Fruit fly (Drosophila melanogaster) whole organism, prepupa: Measurements from ENCODE around the gene fog.
"Not testable (repeated sequence)": the region's sequence is repeated elsewhere in the genome, so short reads cannot be mapped to it uniquely, and the experiment has no call there.

Source experiments
- CG32006 ChIP-seq: fragments of 200-800 bp; sonication (Bioruptor generic); optimal IDR thresholded peaks from 3 replicates; lab custom pipeline; 2017; ENCODE audit warnings: missing biosample characterization, mild to moderate bottlenecking, missing genetic modification characterization
- CG6163 ChIP-seq: fragments of 200-800 bp; sonication (Bioruptor generic); IDR thresholded peaks from 3 replicates; pipeline ENCODE4 v1.3.6; 2022; ENCODE audit warnings: missing biosample characterization, missing genetic modification characterization
- Eip93F ChIP-seq: fragments of 200-800 bp; sonication (Bioruptor generic); optimal IDR thresholded peaks from 2 replicates; lab custom pipeline; 2016; ENCODE audit warnings: missing biosample characterization, mild to moderate bottlenecking, missing genetic modification characterization
- Ets21C ChIP-seq: fragments of 200-800 bp; sonication (Bioruptor generic); optimal IDR thresholded peaks from 3 replicates; lab custom pipeline; 2016; ENCODE audit warnings: missing biosample characterization, missing genetic modification characterization
- dsx ChIP-seq: fragments of 200-800 bp; optimal IDR thresholded peaks from 3 replicates; lab custom pipeline; 2019; ENCODE audit warnings: missing biosample characterization, mild to moderate bottlenecking, missing genetic modification characterization, moderate library complexity; ENCODE audit not compliant: poor library complexity, severe bottlenecking
- esn ChIP-seq: fragments of 200-800 bp; sonication (Bioruptor generic); optimal IDR thresholded peaks from 2 replicates; lab custom pipeline; 2016; ENCODE audit warnings: missing biosample characterization, mild to moderate bottlenecking, missing genetic modification characterization, moderate library complexity
- fkh ChIP-seq: fragments of 200-800 bp; sonication (Bioruptor generic); optimal IDR thresholded peaks from 3 replicates; lab custom pipeline; 2017; ENCODE audit warnings: missing biosample characterization, mild to moderate bottlenecking, missing genetic modification characterization, moderate library complexity
- svp ChIP-seq: fragments of 200-800 bp; sonication (Bioruptor generic); peaks from one replicate; lab custom pipeline; 2016; ENCODE audit warnings: missing biosample characterization, missing genetic modification characterization

fog gene

DNA sequence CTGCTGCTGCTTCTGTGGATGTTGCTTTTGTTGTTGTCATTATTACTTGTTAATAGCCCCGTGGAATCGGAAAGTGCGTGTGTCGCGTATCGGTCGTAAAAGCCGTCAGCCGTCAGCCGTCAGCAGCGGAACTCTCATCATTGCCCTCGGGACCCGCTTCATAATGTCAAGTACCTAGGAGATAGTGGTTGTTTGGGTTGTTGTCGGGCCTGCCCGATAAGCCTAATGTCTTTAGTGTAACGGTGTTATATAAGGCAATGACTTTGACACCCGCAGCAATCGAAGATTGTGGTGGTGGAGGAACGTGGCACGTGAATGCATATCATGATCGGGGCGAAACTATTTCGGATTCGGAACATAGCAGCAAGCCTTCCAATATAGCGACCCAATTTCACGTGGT lies 24.5 kb downstream of the fog start:
- TF ChIP-seq Eip93F (GFP tag; lab: Kevin White, UChicago) (no peak), svp (GFP tag; lab: Kevin White, UChicago) (peak; percentile 14)

DNA sequence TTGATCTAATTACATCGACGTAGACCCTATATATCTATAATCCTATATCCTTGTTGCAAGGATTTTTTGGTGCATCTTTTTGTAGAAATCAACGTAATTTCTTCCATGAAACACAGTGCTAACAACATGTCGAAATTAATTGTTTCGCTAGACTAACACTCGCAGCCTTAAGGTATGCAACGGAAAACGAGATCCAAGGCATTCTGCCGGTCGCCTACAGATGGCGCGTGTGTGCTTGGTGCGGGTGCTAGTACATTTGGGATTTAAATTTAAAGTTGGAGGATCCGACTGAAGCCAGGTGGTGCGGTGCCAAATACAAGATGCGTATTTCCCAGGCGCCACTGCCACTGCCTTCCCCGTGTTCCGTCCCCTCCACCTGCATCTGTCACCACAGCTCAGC lies 30.3 kb downstream of the fog start:
- TF ChIP-seq fkh (GFP tag; lab: Kevin White, UChicago) (no peak), svp (GFP tag; lab: Kevin White, UChicago) (peak; percentile 94), CG6163 (GFP tag; lab: Robert Waterston, UW) (0 out of 3 replicates have a peak, but pooled peaks have one; percentile 14)

DNA sequence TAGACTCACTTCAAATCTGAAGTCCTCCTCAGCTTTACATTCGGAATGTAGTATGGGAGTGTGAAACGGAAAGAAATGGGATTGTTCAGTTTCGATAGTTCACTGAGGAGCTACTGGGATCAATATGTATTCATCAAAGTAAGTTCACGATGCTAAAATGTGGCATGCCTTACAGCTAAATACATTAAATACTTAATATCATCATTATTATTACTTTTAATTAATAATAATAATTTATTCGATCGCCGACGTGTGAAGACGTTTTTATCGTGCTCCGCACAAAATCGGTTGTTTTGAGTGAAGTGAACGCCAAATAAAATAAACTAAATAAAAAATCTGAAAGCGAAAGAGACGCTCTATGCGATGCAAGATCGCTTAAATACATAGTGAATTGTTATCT lies 43.2 kb downstream of the fog start, which contains the start of gene CG12446:
Gene CG12446 (minus strand): TSS at position 101 of the 400 bp plus-strand sequence.
- not testable (repeated sequence) for TF ChIP-seq esn, CG32006, dsx (GFP tag; lab: Kevin White, UChicago)

DNA sequence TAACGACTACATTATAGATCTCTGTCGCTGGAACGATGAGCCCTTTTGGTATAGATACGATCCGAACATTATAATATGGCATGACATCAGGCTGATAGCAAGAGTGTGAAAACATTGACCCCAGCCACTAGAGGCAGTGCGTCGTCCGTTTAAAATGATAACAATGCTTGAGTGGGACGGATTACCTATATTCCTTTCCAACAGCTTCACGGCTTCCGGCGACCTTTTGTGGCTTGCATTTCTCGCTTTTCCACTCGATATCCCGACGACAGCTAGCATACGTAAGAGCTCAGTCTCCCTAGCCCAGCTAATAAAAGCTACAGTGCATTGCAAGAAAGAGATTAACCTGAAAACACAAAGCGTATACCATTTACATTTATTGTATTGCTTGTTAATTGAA lies 58.9 kb downstream of the fog start:
- TF ChIP-seq Ets21C, result no peak
- peak; percentile 75 for TF ChIP-seq svp (GFP tag; lab: Kevin White, UChicago)
